Fruit fly (Drosophila melanogaster) whole organism, embryonic: ENCODE results near the gene rgn.

Experiments
- Atf3 ChIP-seq: fragments of 200-800 bp; sonication (Bioruptor generic); optimal IDR thresholded peaks from 3 replicates; lab custom pipeline; 2016; ENCODE audit warnings: missing biosample characterization, missing genetic modification characterization
- CG10209 ChIP-seq: fragments of 200-800 bp; sonication (Bioruptor generic); optimal IDR thresholded peaks from 3 replicates; lab custom pipeline; 2017; ENCODE audit warnings: missing biosample characterization, mild to moderate bottlenecking, missing genetic modification characterization, missing genetic modification reagents
- CG10366 ChIP-seq: fragments of 200-800 bp; sonication (Bioruptor generic); IDR thresholded peaks from 2 replicates; pipeline ENCODE4 v1.3.6; 2022; ENCODE audit warnings: missing biosample characterization, missing genetic modification characterization
- CG14050 ChIP-seq: fragments of 200-800 bp; sonication (Bioruptor generic); IDR thresholded peaks from 3 replicates; pipeline ENCODE4 v1.3.6; 2022; ENCODE audit warnings: missing biosample characterization, missing genetic modification characterization
- CG15269 ChIP-seq: fragments of 200-800 bp; sonication (Bioruptor generic); optimal IDR thresholded peaks from 2 replicates; lab custom pipeline; 2018; ENCODE audit warnings: missing biosample characterization, mild to moderate bottlenecking, missing genetic modification characterization, moderate library complexity
- CG17361 ChIP-seq: fragments of 200-800 bp; sonication (Bioruptor generic); IDR thresholded peaks from 3 replicates; pipeline ENCODE4 v1.3.6; 2022; ENCODE audit warnings: missing biosample characterization, missing genetic modification characterization
- CG2120 ChIP-seq: fragments of 200-800 bp; sonication (Bioruptor generic); optimal IDR thresholded peaks from 3 replicates; lab custom pipeline; 2016; ENCODE audit warnings: missing biosample characterization, missing genetic modification characterization
- CG2678 ChIP-seq: fragments of 200-800 bp; sonication (Bioruptor generic); optimal IDR thresholded peaks from 3 replicates; lab custom pipeline; 2019; ENCODE audit warnings: missing biosample characterization, mild to moderate bottlenecking, missing genetic modification characterization, moderate library complexity
- CG3995 ChIP-seq: fragments of 200-800 bp; sonication (Bioruptor generic); optimal IDR thresholded peaks from 3 replicates; lab custom pipeline; 2016; ENCODE audit warnings: missing biosample characterization, missing genetic modification characterization
- CG4854 ChIP-seq: fragments of 200-800 bp; sonication (Bioruptor generic); optimal IDR thresholded peaks from 2 replicates; lab custom pipeline; 2016; ENCODE audit warnings: missing biosample characterization, missing genetic modification characterization, inconsistent platforms
- CG5180 ChIP-seq: fragments of 200-800 bp; sonication (Bioruptor generic); optimal IDR thresholded peaks from 3 replicates; lab custom pipeline; 2017; ENCODE audit warnings: missing biosample characterization, missing genetic modification characterization, mild to moderate bottlenecking, moderate library complexity, missing genetic modification reagents
- CG7556 ChIP-seq: fragments of 200-800 bp; sonication (Bioruptor generic); optimal IDR thresholded peaks from 2 replicates; lab custom pipeline; 2017; ENCODE audit warnings: missing biosample characterization, mild to moderate bottlenecking, missing genetic modification characterization
- CG8388 ChIP-seq: fragments of 200-800 bp; sonication (Bioruptor generic); optimal IDR thresholded peaks from 2 replicates; lab custom pipeline; 2019; ENCODE audit warnings: missing biosample characterization, mild to moderate bottlenecking, missing genetic modification characterization, moderate library complexity
- CG9727 ChIP-seq: fragments of 200-800 bp; sonication (Bioruptor generic); optimal IDR thresholded peaks from 3 replicates; lab custom pipeline; 2017; ENCODE audit warnings: missing biosample characterization, mild to moderate bottlenecking, missing genetic modification characterization
- E2f2 ChIP-seq: fragments of 200-800 bp; sonication (Bioruptor generic); IDR thresholded peaks from 2 replicates; pipeline ENCODE4 v1.3.6; 2022; ENCODE audit warnings: missing biosample characterization, missing genetic modification characterization
- Gug ChIP-seq: fragments of 200-800 bp; sonication (Bioruptor generic); IDR thresholded peaks from 4 replicates; pipeline ENCODE4 v1.3.6; 2022; ENCODE audit warnings: missing biosample characterization, missing genetic modification characterization
- HLHmδ ChIP-seq: fragments of 200-800 bp; sonication (Bioruptor generic); optimal IDR thresholded peaks from 2 replicates; lab custom pipeline; 2018; ENCODE audit warnings: missing biosample characterization, mild to moderate bottlenecking, missing genetic modification characterization, moderate library complexity
- Hmr ChIP-seq: fragments of 200-800 bp; sonication (Bioruptor generic); optimal IDR thresholded peaks from 3 replicates; lab custom pipeline; 2017; ENCODE audit warnings: mild to moderate bottlenecking, missing biosample characterization, missing genetic modification reagents, missing genetic modification characterization
- Hr51 ChIP-seq, 2 experiments: fragments of 200-800 bp; sonication (Bioruptor generic); optimal IDR thresholded peaks; 2 replicates in 1 of 2; 3 replicates in 1 of 2; lab custom pipeline; 2016 to 2018; ENCODE audit warnings: missing biosample characterization in 2 of 2, missing genetic modification characterization in 2 of 2, mild to moderate bottlenecking in 1 of 2, moderate library complexity in 1 of 2
- Hsf ChIP-seq: fragments of 200-800 bp; sonication (Bioruptor generic); optimal IDR thresholded peaks from 3 replicates; lab custom pipeline; 2016; ENCODE audit warnings: missing biosample characterization, missing genetic modification characterization
- Lpt ChIP-seq: fragments of >200 bp; optimal IDR thresholded peaks from 2 replicates; lab custom pipeline; 2018; ENCODE audit warnings: missing biosample characterization, missing genetic modification characterization
- Meics ChIP-seq: fragments of 200-800 bp; sonication (Bioruptor generic); optimal IDR thresholded peaks from 2 replicates; lab custom pipeline; 2017; ENCODE audit warnings: missing biosample characterization, mild to moderate bottlenecking, missing genetic modification characterization
- Oli ChIP-seq: fragments of 200-800 bp; sonication (Bioruptor generic); optimal IDR thresholded peaks from 2 replicates; lab custom pipeline; 2018; ENCODE audit warnings: missing biosample characterization, mild to moderate bottlenecking, missing genetic modification characterization, moderate library complexity
- Side ChIP-seq: fragments of 200-800 bp; sonication (Bioruptor generic); optimal IDR thresholded peaks from 2 replicates; lab custom pipeline; 2016; ENCODE audit warnings: missing biosample characterization, missing genetic modification characterization
- Sox100B ChIP-seq: fragments of 200-800 bp; sonication (Bioruptor generic); optimal IDR thresholded peaks from 3 replicates; lab custom pipeline; 2018; ENCODE audit warnings: missing biosample characterization, mild to moderate bottlenecking, missing genetic modification characterization
- al ChIP-seq: fragments of 200-800 bp; sonication (Bioruptor generic); IDR thresholded peaks from 2 replicates; pipeline ENCODE4 v1.3.6; 2022; ENCODE audit warnings: missing biosample characterization, missing genetic modification characterization
- amos ChIP-seq: fragments of 200-800 bp; sonication (Bioruptor generic); IDR thresholded peaks from 2 replicates; pipeline ENCODE4 v1.3.6; 2022; ENCODE audit warnings: missing biosample characterization, missing genetic modification characterization; ENCODE audit not compliant: partially characterized antibody
- ap ChIP-seq: fragments of 200-800 bp; sonication (Bioruptor generic); IDR thresholded peaks from 2 replicates; pipeline ENCODE4 v1.3.6; 2022; ENCODE audit warnings: missing biosample characterization, missing genetic modification characterization
- bbx ChIP-seq: fragments of 200-800 bp; sonication (Bioruptor generic); IDR thresholded peaks from 2 replicates; pipeline ENCODE4 v1.3.6; 2022; ENCODE audit warnings: missing biosample characterization, missing genetic modification characterization; ENCODE audit not compliant: partially characterized antibody
- bowl ChIP-seq: fragments of 200-800 bp; sonication (Bioruptor generic); IDR thresholded peaks from 2 replicates; pipeline ENCODE4 v1.3.6; 2022; ENCODE audit warnings: missing biosample characterization, missing genetic modification characterization
- corto ChIP-seq: fragments of 200-800 bp; sonication (Bioruptor generic); optimal IDR thresholded peaks from 2 replicates; lab custom pipeline; 2016; ENCODE audit warnings: missing biosample characterization, mild to moderate bottlenecking, missing genetic modification characterization, moderate library complexity
- crc ChIP-seq: fragments of 200-800 bp; sonication (Bioruptor generic); optimal IDR thresholded peaks from 2 replicates; lab custom pipeline; 2016; ENCODE audit warnings: missing biosample characterization, missing genetic modification characterization
- crp ChIP-seq, 2 experiments: fragments of 200-800 bp; sonication (Bioruptor generic); optimal IDR thresholded peaks; 2 replicates in 1 of 2; 3 replicates in 1 of 2; lab custom pipeline; 2017; ENCODE audit warnings: missing biosample characterization in 2 of 2, missing genetic modification characterization in 2 of 2, mild to moderate bottlenecking in 1 of 2, moderate library complexity in 1 of 2
- dan ChIP-seq: fragments of 200-800 bp; sonication (Bioruptor generic); IDR thresholded peaks from 2 replicates; pipeline ENCODE4 v1.3.6; 2022; ENCODE audit warnings: missing biosample characterization, missing genetic modification characterization
- danr ChIP-seq: fragments of 200-800 bp; sonication (Bioruptor generic); IDR thresholded peaks from 2 replicates; pipeline ENCODE4 v1.3.6; 2022; ENCODE audit warnings: missing biosample characterization, missing genetic modification characterization
- disco-r ChIP-seq: fragments of 200-800 bp; sonication (Bioruptor generic); optimal IDR thresholded peaks from 2 replicates; lab custom pipeline; 2016; ENCODE audit warnings: missing biosample characterization, missing genetic modification characterization
- eve ChIP-seq, 2 experiments: fragments of >200 bp; optimal IDR thresholded peaks; 2 replicates each; lab custom pipeline; 2017; ENCODE audit warnings: missing biosample characterization in 2 of 2, missing genetic modification characterization in 2 of 2
- fd64A ChIP-seq: fragments of 200-800 bp; sonication (Bioruptor generic); optimal IDR thresholded peaks from 3 replicates; lab custom pipeline; 2018; ENCODE audit warnings: missing biosample characterization, mild to moderate bottlenecking, missing genetic modification characterization
- grau ChIP-seq: fragments of 200-800 bp; optimal IDR thresholded peaks from 3 replicates; lab custom pipeline; 2019; ENCODE audit warnings: missing biosample characterization, mild to moderate bottlenecking, missing genetic modification characterization, moderate library complexity
- hkb ChIP-seq, 2 experiments: fragments of 200-800 bp in 1 of 2; fragments of >200 bp in 1 of 2; sonication (Bioruptor generic) in 1 of 2; IDR thresholded peaks in 1 of 2; optimal IDR thresholded peaks in 1 of 2; 2 replicates each; pipeline versions ENCODE4 v1.3.6 to Lab custom; 2017 to 2022; ENCODE audit warnings: missing biosample characterization in 1 of 2, missing genetic modification characterization in 1 of 2
- mirr ChIP-seq: fragments of 200-800 bp; sonication (Bioruptor generic); optimal IDR thresholded peaks from 3 replicates; lab custom pipeline; 2018; ENCODE audit warnings: missing biosample characterization, mild to moderate bottlenecking, missing genetic modification characterization
- org-1 ChIP-seq: fragments of 200-800 bp; sonication (Bioruptor generic); optimal IDR thresholded peaks from 2 replicates; lab custom pipeline; 2017; ENCODE audit warnings: missing biosample characterization, missing genetic modification characterization
- otp ChIP-seq: fragments of 200-800 bp; sonication (Bioruptor generic); IDR thresholded peaks from 3 replicates; pipeline ENCODE4, ENCODE4 v1.3.6; 2022; ENCODE audit warnings: missing biosample characterization, missing genetic modification characterization
- phol ChIP-seq: fragments of 200-800 bp; sonication (Bioruptor generic); optimal IDR thresholded peaks from 3 replicates; lab custom pipeline; 2018; ENCODE audit warnings: missing biosample characterization, mild to moderate bottlenecking, missing genetic modification characterization, moderate library complexity
- pros ChIP-seq: fragments of 200-800 bp; sonication (Bioruptor generic); optimal IDR thresholded peaks from 3 replicates; lab custom pipeline; 2019; ENCODE audit warnings: missing biosample characterization, mild to moderate bottlenecking, missing genetic modification characterization, moderate library complexity
- sna ChIP-seq: fragments of 200-800 bp; sonication (Bioruptor generic); IDR thresholded peaks from 2 replicates; pipeline ENCODE4 v1.3.6; 2022; ENCODE audit warnings: missing biosample characterization, missing genetic modification characterization; ENCODE audit not compliant: partially characterized antibody
- sr ChIP-seq: fragments of 200-800 bp; sonication (Bioruptor generic); IDR thresholded peaks from 3 replicates; pipeline ENCODE4 v1.3.6; 2022; ENCODE audit warnings: missing biosample characterization, missing genetic modification characterization
- tx ChIP-seq: fragments of 200-800 bp; sonication (Bioruptor generic); optimal IDR thresholded peaks from 2 replicates; lab custom pipeline; 2016; ENCODE audit warnings: missing biosample characterization, missing genetic modification characterization
- wek ChIP-seq: fragments of 200-800 bp; sonication (Bioruptor generic); optimal IDR thresholded peaks from 3 replicates; lab custom pipeline; 2018; ENCODE audit warnings: missing biosample characterization, mild to moderate bottlenecking, missing genetic modification characterization, moderate library complexity
- yki ChIP-seq: fragments of >200 bp; optimal IDR thresholded peaks from 3 replicates; lab custom pipeline; 2018
- zfh2 ChIP-seq: fragments of 200-800 bp; sonication (Bioruptor generic); optimal IDR thresholded peaks from 2 replicates; lab custom pipeline; 2016; ENCODE audit warnings: missing biosample characterization, missing genetic modification characterization

The rgn gene

dm6 chr3L:21383440-21383839 is 1.1 kb downstream of the rgn start (continued):
- no peak for TF ChIP-seq CG17361 (GFP tag; lab: Robert Waterston, UW)
- peak; percentile 59 for TF ChIP-seq Meics (GFP tag; lab: Kevin White, UChicago)
- TF ChIP-seq grau (tag; lab: Kevin White, UChicago), result peak; percentile 52
- no peak for TF ChIP-seq yki
- TF ChIP-seq E2f2 (GFP tag; lab: Robert Waterston, UW), result no peak
- TF ChIP-seq hkb (optimal IDR thresholded peaks at IDR 0.05; lab: Kevin White, UChicago), result no peak
- no peak for TF ChIP-seq hkb (GFP tag; IDR thresholded peaks at IDR 0.05; lab: Robert Waterston, UW)
- TF ChIP-seq Side (GFP tag; lab: Kevin White, UChicago), result no peak
- TF ChIP-seq wek (GFP tag; lab: Kevin White, UChicago), result no peak
- no peak for TF ChIP-seq pros
- peak; percentile 20 for TF ChIP-seq Hmr (GFP tag; lab: Kevin White, UChicago)
- no peak for TF ChIP-seq fd64A (GFP tag; lab: Kevin White, UChicago)
- TF ChIP-seq danr, result no peak
- no peak for TF ChIP-seq CG10209 (GFP tag; lab: Kevin White, UChicago)
- TF ChIP-seq org-1 (GFP tag; lab: Kevin White, UChicago), result no peak
- no peak for TF ChIP-seq Atf3 (GFP tag; lab: Kevin White, UChicago)
- TF ChIP-seq Gug (GFP tag; lab: Robert Waterston, UW), result no peak
- TF ChIP-seq bbx, result no peak
- no peak for TF ChIP-seq dan
- TF ChIP-seq crc (GFP tag; lab: Kevin White, UChicago), result no peak
- TF ChIP-seq corto, result no peak
- no peak for TF ChIP-seq phol (tag; lab: Kevin White, UChicago)
- no peak for TF ChIP-seq ap (GFP tag; lab: Robert Waterston, UW)
- no peak for TF ChIP-seq otp
- TF ChIP-seq eve (GFP tag; optimal IDR thresholded peaks at IDR 0.05; lab: Kevin White, UChicago), result no peak
- peak; percentile 29 for TF ChIP-seq CG7556 (GFP tag; lab: Kevin White, UChicago)
- TF ChIP-seq Hsf (GFP tag; lab: Kevin White, UChicago), result no peak
- no peak for TF ChIP-seq CG10366 (GFP tag; lab: Robert Waterston, UW)
- TF ChIP-seq disco-r (GFP tag; lab: Kevin White, UChicago), result no peak
- TF ChIP-seq mirr, result no peak
- TF ChIP-seq CG5180 (GFP tag; lab: Kevin White, UChicago), result no peak
- peak; percentile 8 for TF ChIP-seq CG15269 (tag; lab: Kevin White, UChicago)
- no peak for TF ChIP-seq al (GFP tag; lab: Robert Waterston, UW)
- TF ChIP-seq zfh2, result no peak
- no peak for TF ChIP-seq Oli
- TF ChIP-seq tx (GFP tag; lab: Kevin White, UChicago), result no peak
- peak in 1 of 2 experiments; percentile 39 for TF ChIP-seq Hr51 (GFP tag; optimal IDR thresholded peaks at IDR 0.05; lab: Kevin White, UChicago)
- no peak for TF ChIP-seq CG14050 (GFP tag; lab: Robert Waterston, UW)
- TF ChIP-seq sr (GFP tag; lab: Robert Waterston, UW), result no peak
- no peak for TF ChIP-seq Sox100B (GFP tag; lab: Kevin White, UChicago)
- no peak for TF ChIP-seq amos (GFP tag; lab: Robert Waterston, UW)
- no peak for TF ChIP-seq bowl (GFP tag; lab: Robert Waterston, UW)
- TF ChIP-seq sna, result no peak
- TF ChIP-seq CG3995, result no peak
- no peak for TF ChIP-seq crp (GFP tag; optimal IDR thresholded peaks at IDR 0.05; lab: Kevin White, UChicago)
- no peak for TF ChIP-seq CG9727 (GFP tag; lab: Kevin White, UChicago)
- TF ChIP-seq HLHmδ (GFP tag; lab: Kevin White, UChicago), result no peak
- TF ChIP-seq CG4854 (GFP tag; lab: Kevin White, UChicago), result no peak
- no peak for TF ChIP-seq CG8388
- TF ChIP-seq CG2120 (GFP tag; lab: Kevin White, UChicago), result no peak
- TF ChIP-seq Lpt, result no peak
- peak; percentile 67 for TF ChIP-seq CG2678
